Worm (Caenorhabditis elegans): ENCODE results near the gene lin-29.

The lin-29 gene

ce11 chrII:11977363-11977762, 42.2 kb upstream of the lin-29 start, which contains the start of gene Y17G7B.21 (continued):
- TF ChIP-seq zfh-2 (GFP tag; conservative IDR thresholded peaks at IDR 0.05) (peak; percentile 80), F37B4.10 (GFP tag; IDR thresholded peaks at IDR 0.05) (no peak), hlh-12 (tag; optimal IDR thresholded peaks at IDR 0.05) (no peak), ztf-18 (tag; optimal IDR thresholded peaks at IDR 0.05) (no peak), mel-28 (tag; optimal IDR thresholded peaks at IDR 0.05; ENCODE audit: borderline replicate concordance) (no peak), akir-1 (GFP tag; optimal IDR thresholded peaks at IDR 0.05) (no peak), Y67H2A.10 (GFP tag; conservative IDR thresholded peaks at IDR 0.05) (no peak), gei-17 (GFP tag; optimal IDR thresholded peaks at IDR 0.05) (no peak), T07F8.4 (tag; optimal IDR thresholded peaks at IDR 0.05) (no peak), sdz-38 (tag; optimal IDR thresholded peaks at IDR 0.05) (no peak), hlh-26 (GFP tag; conservative IDR thresholded peaks at IDR 0.05) (no peak), sptf-2 (GFP tag; optimal IDR thresholded peaks at IDR 0.05) (no peak), F52B5.7 (tag; optimal IDR thresholded peaks at IDR 0.05) (peak; percentile 63), zim-3 (tag; optimal IDR thresholded peaks at IDR 0.05) (no peak), F22D6.2 (tag; optimal IDR thresholded peaks at IDR 0.05) (no peak), ets-4 (GFP tag; optimal IDR thresholded peaks at IDR 0.05) (no peak), F39B2.1 (GFP tag; IDR thresholded peaks at IDR 0.05) (no peak), egrh-3 (GFP tag; IDR thresholded peaks at IDR 0.05) (peak; percentile 43; the same call in 1 of the 2 replicates), lin-26 (GFP tag; IDR thresholded peaks at IDR 0.05) (0 out of 2 replicates have a peak, but pooled peaks have one; percentile 11), egl-18 (GFP tag; IDR thresholded peaks at IDR 0.05) (no peak), B0261.1 (tag; optimal IDR thresholded peaks at IDR 0.05) (no peak), ztf-28 (GFP tag; IDR thresholded peaks at IDR 0.05) (no peak), egl-44 (GFP tag; IDR thresholded peaks at IDR 0.05) (no peak), ZK185.1 (tag; optimal IDR thresholded peaks at IDR 0.05; ENCODE audit: poor library complexity, severe bottlenecking) (no peak), ama-1 (optimal IDR thresholded peaks at IDR 0.05) (no peak), ama-1 (GFP tag; optimal IDR thresholded peaks at IDR 0.05) (no peak), rec-8 (tag; optimal IDR thresholded peaks at IDR 0.05) (no peak), mcd-1 (GFP tag; IDR thresholded peaks at IDR 0.05) (peak; percentile 41; the same call in 1 of the 2 replicates), F55B11.4 (tag; optimal IDR thresholded peaks at IDR 0.05; ENCODE audit: borderline replicate concordance, insufficient read depth) (no peak)

ce11 chrII:11976727-11977259, 41.6 kb upstream of the lin-29 start:
- TF ChIP-seq lin-35 (GFP tag; optimal IDR thresholded peaks at IDR 0.05), result peak in 1 of 3 experiments; percentile 4
- TF ChIP-seq snpc-1.3 (tag; optimal IDR thresholded peaks at IDR 0.05; ENCODE audit: insufficient read depth), result no peak
- TF ChIP-seq dpl-1 (GFP tag; optimal IDR thresholded peaks at IDR 0.05), result no peak

DNA sequence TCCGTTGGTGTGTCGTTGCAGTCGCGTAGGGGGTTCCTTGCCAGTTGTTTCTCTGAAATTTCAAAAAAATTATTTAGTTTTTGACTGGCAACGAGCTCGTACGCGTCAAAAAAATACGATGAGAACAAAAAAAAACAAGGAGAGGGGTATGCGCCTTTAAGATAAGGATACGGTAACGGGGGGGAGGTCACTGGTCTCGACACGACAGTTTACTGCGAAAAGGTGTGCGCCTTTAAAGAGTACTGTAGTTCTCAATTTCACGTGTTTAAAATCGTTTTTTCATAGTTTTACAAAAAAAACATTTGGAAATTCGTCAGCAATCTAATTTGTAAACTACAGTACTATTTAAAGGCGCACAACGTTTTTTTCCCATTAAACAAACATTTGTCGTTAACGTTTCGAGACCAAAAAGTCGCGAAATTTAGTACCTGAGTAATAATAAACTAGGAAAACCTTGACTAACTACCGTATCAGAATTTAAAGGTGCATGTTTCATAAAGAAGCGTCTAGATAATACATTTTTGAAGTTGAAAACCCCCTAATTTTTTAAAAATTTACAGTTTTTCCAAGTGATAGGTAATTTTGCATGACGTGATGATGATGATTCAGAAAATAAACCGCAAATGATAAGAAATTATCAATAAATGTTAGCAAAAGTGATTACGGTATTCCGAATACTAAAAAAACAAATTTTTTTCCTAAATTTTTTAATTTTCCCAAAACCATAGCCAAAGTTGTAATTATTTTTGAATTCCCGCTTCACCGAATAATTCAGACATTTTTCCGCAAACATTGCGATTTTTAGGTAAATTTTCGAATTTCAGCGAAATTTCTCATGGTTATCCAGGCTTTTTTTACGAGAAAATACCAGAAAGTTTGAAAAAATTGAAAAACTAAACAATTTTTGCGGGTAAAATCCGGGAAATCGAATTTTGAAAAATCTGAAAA, 39.2 kb upstream of the lin-29 start:
- TF ChIP-seq B0035.1 (tag; optimal IDR thresholded peaks at IDR 0.05) (peak; percentile 33), B0019.2 (GFP tag; conservative IDR thresholded peaks at IDR 0.05) (no peak), xnd-1 (tag; optimal IDR thresholded peaks at IDR 0.05) (peak; percentile 65), unc-130 (GFP tag; optimal IDR thresholded peaks at IDR 0.05) (no peak), C17E4.6 (GFP tag; IDR thresholded peaks at IDR 0.05) (no peak), ama-1 (optimal IDR thresholded peaks at IDR 0.05) (no peak), ama-1 (GFP tag; optimal IDR thresholded peaks at IDR 0.05) (no peak), attf-3 (GFP tag; conservative IDR thresholded peaks at IDR 0.05) (0 out of 2 replicates have a peak, but pooled peaks have one; percentile 28), Y95B8A.8 (GFP tag; IDR thresholded peaks at IDR 0.05) (no peak), Y79H2A.3 (GFP tag; conservative IDR thresholded peaks at IDR 0.05) (0 out of 2 replicates have a peak, but pooled peaks have one; percentile 32), egl-18 (GFP tag; IDR thresholded peaks at IDR 0.05) (0 out of 2 replicates have a peak, but pooled peaks have one; percentile 51), K12H6.12 (tag; optimal IDR thresholded peaks at IDR 0.05) (peak; percentile 32), lin-54 (GFP tag; optimal IDR thresholded peaks at IDR 0.05) (peak; percentile 50), ceh-40 (GFP tag; IDR thresholded peaks at IDR 0.05) (no peak), F37B4.10 (GFP tag; IDR thresholded peaks at IDR 0.05) (0 out of 2 replicates have a peak, but pooled peaks have one; percentile 58), K11D2.4 (GFP tag; IDR thresholded peaks at IDR 0.05) (no peak)

Data from whole organism, young adult.